Fruit fly (Drosophila melanogaster): ENCODE measurements around the gene kirre.

kirre gene

DNA sequence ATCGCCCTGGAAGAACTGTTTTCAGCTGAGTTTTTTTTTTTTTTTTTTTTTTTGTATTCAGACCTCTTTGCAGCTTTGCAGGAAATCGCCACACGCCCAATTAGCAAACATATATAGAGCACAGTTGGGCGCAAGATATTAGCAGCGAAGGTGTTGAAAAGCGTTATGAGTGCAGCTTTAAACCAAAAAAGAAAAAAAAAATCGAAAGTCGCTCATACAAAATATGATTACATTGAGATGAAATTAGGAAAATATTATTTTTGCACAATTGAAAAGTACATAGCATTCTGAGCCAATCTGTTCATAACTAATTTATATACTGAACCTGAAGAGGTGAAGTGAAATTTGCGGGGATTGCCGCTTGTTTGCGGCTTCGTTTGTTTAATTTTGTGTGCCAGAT, 406.8 kb downstream of the kirre start (continued):
- peak; percentile 17 for TF ChIP-seq CG7368 (GFP tag; optimal IDR thresholded peaks at IDR 0.05)
- peak; percentile 54 for TF ChIP-seq Sox102F (GFP tag; optimal IDR thresholded peaks at IDR 0.05)
- TF ChIP-seq CG11902 (GFP tag; optimal IDR thresholded peaks at IDR 0.05) = no peak
- peak; percentile 66 for TF ChIP-seq eg (GFP tag; IDR thresholded peaks at IDR 0.05)
- no peak for TF ChIP-seq fd85E (GFP tag; optimal IDR thresholded peaks at IDR 0.05)
- TF ChIP-seq fd59A (GFP tag; optimal IDR thresholded peaks at IDR 0.05) = no peak
- TF ChIP-seq Ets96B (tag; optimal IDR thresholded peaks at IDR 0.05) = peak; percentile 19
- TF ChIP-seq CG6854 (GFP tag; optimal IDR thresholded peaks at IDR 0.05) = no peak
- peak; percentile 86 for TF ChIP-seq svp (GFP tag)
- TF ChIP-seq Sox15 (GFP tag; optimal IDR thresholded peaks at IDR 0.05) = no peak
- TF ChIP-seq Lpt (GFP tag; optimal IDR thresholded peaks at IDR 0.05) = no peak
- no peak for TF ChIP-seq fkh (GFP tag; optimal IDR thresholded peaks at IDR 0.05)
- peak; percentile 9 for TF ChIP-seq Ets21C (GFP tag; optimal IDR thresholded peaks at IDR 0.05)
- no peak for TF ChIP-seq dac (GFP tag; optimal IDR thresholded peaks at IDR 0.05)
- TF ChIP-seq Sox14 (GFP tag; optimal IDR thresholded peaks at IDR 0.05) = peak; percentile 22
- peak; percentile 61 for TF ChIP-seq esn (GFP tag; optimal IDR thresholded peaks at IDR 0.05)
- no peak for TF ChIP-seq CG6808 (GFP tag; optimal IDR thresholded peaks at IDR 0.05)
- peak; percentile 20 for TF ChIP-seq CG8632 (GFP tag; optimal IDR thresholded peaks at IDR 0.05)
- TF ChIP-seq CG9139 (GFP tag; optimal IDR thresholded peaks at IDR 0.05) = no peak
- no peak for TF ChIP-seq salr (GFP tag; optimal IDR thresholded peaks at IDR 0.05)
- TF ChIP-seq Met (GFP tag; optimal IDR thresholded peaks at IDR 0.05) = peak; percentile 74
- TF ChIP-seq Eip75B (GFP tag; optimal IDR thresholded peaks at IDR 0.05) = peak; percentile 54
- no peak for TF ChIP-seq dsx (GFP tag; optimal IDR thresholded peaks at IDR 0.05; ENCODE audit: poor library complexity, severe bottlenecking)

- TF ChIP-seq Eip75B (GFP tag; optimal IDR thresholded peaks at IDR 0.05) (peak; percentile 2), Eip93F (GFP tag; optimal IDR thresholded peaks at IDR 0.05) (no peak), CG6808 (GFP tag; optimal IDR thresholded peaks at IDR 0.05) (peak; percentile 56), CG6276 (GFP tag; optimal IDR thresholded peaks at IDR 0.05) (no peak), lz (GFP tag; optimal IDR thresholded peaks at IDR 0.05) (no peak), dsx (GFP tag; optimal IDR thresholded peaks at IDR 0.05; ENCODE audit: poor library complexity, severe bottlenecking) (no peak), CG16779 (tag; optimal IDR thresholded peaks at IDR 0.05) (no peak), CG6163 (GFP tag; IDR thresholded peaks at IDR 0.05) (0 out of 3 replicates have a peak, but pooled peaks have one; percentile 20), CG6792 (GFP tag; optimal IDR thresholded peaks at IDR 0.05) (no peak), spab (GFP tag; optimal IDR thresholded peaks at IDR 0.05) (peak; percentile 40), fd59A (GFP tag; optimal IDR thresholded peaks at IDR 0.05) (no peak), ss (GFP tag; optimal IDR thresholded peaks at IDR 0.05) (peak; percentile 36 to 43), CG9139 (GFP tag; optimal IDR thresholded peaks at IDR 0.05) (peak; percentile 52), CG8319 (GFP tag; optimal IDR thresholded peaks at IDR 0.05) (no peak), topi (GFP tag; optimal IDR thresholded peaks at IDR 0.05) (no peak), CG1621 (tag; optimal IDR thresholded peaks at IDR 0.05) (no peak), CG11902 (GFP tag; optimal IDR thresholded peaks at IDR 0.05) (no peak), Ets96B (tag; optimal IDR thresholded peaks at IDR 0.05) (peak; percentile 32), CG4318 (GFP tag; optimal IDR thresholded peaks at IDR 0.05) (no peak), CG11762 (GFP tag; optimal IDR thresholded peaks at IDR 0.05; ENCODE audit: insufficient read depth) (no peak), Eip78C (GFP tag) (peak; percentile 72), Met (GFP tag; optimal IDR thresholded peaks at IDR 0.05) (no peak), esn (GFP tag; optimal IDR thresholded peaks at IDR 0.05) (no peak), pdm3 (GFP tag; optimal IDR thresholded peaks at IDR 0.05) (no peak), OdsH (GFP tag; optimal IDR thresholded peaks at IDR 0.05) (no peak), svp (GFP tag) (no peak)
Measured at dm6 chrX:3150655-3151486, 410.7 kb downstream of the kirre start.

All from whole organism, prepupa.